Worm (Caenorhabditis elegans) whole organism, L4/young adult: ENCODE results near the gene szy-2.

ENCODE experiments used
- W03F9.2 ChIP-seq: fragments of 150-350 bp; optimal IDR thresholded peaks from 2 replicates; lab custom pipeline; 2014; ENCODE audit warnings: missing biosample characterization, missing genetic modification characterization
- dao-5 ChIP-seq: sonication (generic microtip); optimal IDR thresholded peaks from 2 replicates; lab custom pipeline; 2016; ENCODE audit warnings: missing genotype, missing genetic modification characterization, moderate library complexity, missing compliant biosample characterization
- him-1 ChIP-seq: sonication (generic microtip); optimal IDR thresholded peaks from 2 replicates; lab custom pipeline; 2016; ENCODE audit warnings: missing genotype, missing genetic modification reagents, missing genetic modification characterization, missing compliant biosample characterization

ce11 chrIII:5375001-5375532 lies 4.0 kb upstream of the szy-2 start:
- no peak for TF ChIP-seq him-1
- no peak for TF ChIP-seq W03F9.2
- TF ChIP-seq dao-5, result no peak
